Fruit fly (Drosophila melanogaster) whole organism: ENCODE results near the gene CG12713.

ENCODE experiments used
- CG8478 ChIP-seq: fragments of >200 bp; optimal IDR thresholded peaks from 2 replicates; lab custom pipeline; 2018; ENCODE audit warnings: inconsistent platforms
- Dll ChIP-seq: fragments of >200 bp; optimal IDR thresholded peaks from 2 replicates; lab custom pipeline; 2017
- EcR ChIP-seq, 2 experiments: fragments of >200 bp; optimal IDR thresholded peaks; 2 replicates each; lab custom pipeline; 2017; ENCODE audit warnings: missing biosample characterization in 2 of 2, missing genetic modification characterization in 2 of 2, missing genetic modification reagents in 2 of 2
- pan ChIP-seq: fragments of >200 bp; optimal IDR thresholded peaks from 2 replicates; lab custom pipeline; 2017
- psq ChIP-seq: fragments of >200 bp; optimal IDR thresholded peaks from 2 replicates; lab custom pipeline; 2017
- usp ChIP-seq: fragments of >200 bp; optimal IDR thresholded peaks from 2 replicates; lab custom pipeline; 2017; ENCODE audit warnings: missing biosample characterization, missing genetic modification characterization, mixed read lengths

CG12713 gene

DNA sequence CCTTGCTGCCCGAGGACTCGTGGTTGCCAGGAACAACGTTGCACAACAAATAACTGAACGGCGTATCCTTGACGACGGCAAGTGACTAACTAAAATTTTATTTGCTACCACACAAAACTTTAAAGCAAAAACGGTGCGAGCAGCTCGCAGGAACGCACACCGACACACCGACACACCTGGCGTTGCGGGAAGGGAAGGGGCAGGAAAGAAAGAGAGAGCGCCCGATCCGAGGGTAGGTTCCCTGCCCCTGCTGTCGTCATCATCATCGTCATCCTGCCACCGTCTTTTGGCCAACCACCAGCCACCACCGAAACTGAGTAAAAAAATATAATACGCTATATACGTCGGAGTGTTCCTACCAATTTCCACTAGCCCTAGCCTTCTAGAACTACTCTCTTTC is 11.7 kb downstream of the CG12713 start, which contains the start of gene meru:
TSS of gene meru (minus strand) at position 101 of the 400 bp plus-strand sequence.
- TF ChIP-seq EcR (GFP tag; optimal IDR thresholded peaks at IDR 0.05; lab: Kevin White, UChicago) = no peak
- no peak for TF ChIP-seq CG8478 (lab: Kevin White, UChicago)
- TF ChIP-seq pan (lab: Kevin White, UChicago) = no peak
- TF ChIP-seq Dll (lab: Kevin White, UChicago) = no peak
- TF ChIP-seq usp (GFP tag; lab: Kevin White, UChicago) = no peak
- TF ChIP-seq psq (lab: Kevin White, UChicago) = no peak

DNA sequence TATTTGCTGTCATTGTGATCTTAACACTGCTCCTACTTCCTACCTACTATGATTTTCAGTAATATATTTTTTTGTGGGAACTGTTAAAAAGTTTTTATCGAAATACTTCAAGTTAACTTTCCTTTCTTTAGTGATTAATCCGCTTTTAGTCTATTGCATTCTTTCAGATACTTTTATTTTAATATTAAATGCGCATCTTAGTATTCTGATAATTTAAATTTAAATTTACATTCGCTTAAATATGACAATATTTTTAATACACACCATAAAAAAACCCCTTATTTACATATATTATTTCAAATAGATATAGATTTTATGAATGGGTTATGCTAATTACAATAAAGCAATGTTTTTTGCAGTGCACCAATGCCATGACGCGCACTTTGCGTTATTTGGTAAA is 12.3 kb downstream of the CG12713 start:
- TF ChIP-seq EcR (GFP tag; optimal IDR thresholded peaks at IDR 0.05; lab: Kevin White, UChicago) = no peak

DNA sequence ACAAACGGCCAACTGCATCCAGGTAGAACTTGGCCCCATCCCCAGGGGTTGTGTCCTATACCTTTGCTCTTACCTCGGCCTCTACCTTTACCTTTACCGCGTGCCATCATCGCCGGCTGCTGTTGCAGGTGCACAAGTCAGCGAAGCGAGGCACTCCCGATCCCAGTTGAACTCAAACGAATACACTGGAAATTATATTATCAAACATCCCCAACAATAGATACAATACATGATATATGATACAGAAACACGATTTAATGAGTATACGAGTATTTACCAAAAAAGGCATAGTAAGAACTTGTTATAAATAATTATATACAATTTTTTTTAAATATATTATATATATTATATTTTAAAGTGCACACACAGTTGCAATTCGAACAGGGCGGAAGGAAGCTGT is 15.0 kb downstream of the CG12713 start:
- no peak for TF ChIP-seq psq (lab: Kevin White, UChicago)
- TF ChIP-seq EcR (GFP tag; optimal IDR thresholded peaks at IDR 0.05; lab: Kevin White, UChicago) = no peak
- TF ChIP-seq CG8478 (lab: Kevin White, UChicago) = no peak
- no peak for TF ChIP-seq usp (GFP tag; lab: Kevin White, UChicago)
- no peak for TF ChIP-seq pan (lab: Kevin White, UChicago)
- no peak for TF ChIP-seq Dll (lab: Kevin White, UChicago)

DNA sequence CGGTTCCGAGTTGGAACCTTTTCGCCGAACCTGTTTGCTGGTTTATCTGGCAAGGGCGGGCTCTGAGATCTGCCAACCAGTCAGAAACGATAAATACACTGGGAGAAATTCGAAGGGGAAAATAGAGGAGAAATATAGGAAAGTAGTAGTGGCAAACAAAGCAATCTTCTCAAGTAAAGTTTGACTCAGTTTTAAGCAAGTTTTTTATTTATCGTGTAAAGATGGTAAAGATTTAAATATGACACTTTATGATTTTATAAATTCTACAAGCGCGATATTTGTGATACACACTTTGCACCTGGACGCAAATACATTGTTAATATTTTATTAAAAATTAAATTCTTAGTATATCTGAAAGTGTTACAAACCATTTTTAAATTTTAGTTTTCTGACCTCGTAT is 15.4 kb downstream of the CG12713 start:
- TF ChIP-seq usp (GFP tag; lab: Kevin White, UChicago) (no peak), CG8478 (lab: Kevin White, UChicago) (no peak), psq (lab: Kevin White, UChicago) (no peak), EcR (GFP tag; optimal IDR thresholded peaks at IDR 0.05; lab: Kevin White, UChicago) (no peak), Dll (lab: Kevin White, UChicago) (no peak), pan (lab: Kevin White, UChicago) (no peak)

DNA sequence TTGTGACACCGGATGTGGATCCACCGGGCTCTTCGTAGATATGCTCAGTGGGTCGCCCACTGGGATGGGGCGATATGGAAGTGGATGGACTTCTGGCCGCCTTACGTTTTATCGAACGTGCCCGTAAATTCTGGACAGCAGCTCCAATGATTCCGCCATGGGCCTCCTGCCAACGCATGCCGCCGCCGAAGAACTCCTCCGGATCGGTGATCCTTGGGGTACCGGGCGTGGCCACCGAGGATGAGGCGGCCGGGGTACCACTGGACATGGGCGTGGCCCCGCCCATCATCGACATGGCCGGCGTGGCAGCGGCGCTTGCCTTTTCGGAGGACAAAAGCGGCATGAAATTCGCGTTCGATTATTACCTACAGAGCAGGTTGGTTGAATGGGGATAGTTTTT is 23.8 kb downstream of the CG12713 start:
- TF ChIP-seq Dll (lab: Kevin White, UChicago) (no peak), usp (GFP tag; lab: Kevin White, UChicago) (no peak), CG8478 (lab: Kevin White, UChicago) (no peak), psq (lab: Kevin White, UChicago) (no peak), pan (lab: Kevin White, UChicago) (no peak), EcR (GFP tag; optimal IDR thresholded peaks at IDR 0.05; lab: Kevin White, UChicago) (no peak)

DNA sequence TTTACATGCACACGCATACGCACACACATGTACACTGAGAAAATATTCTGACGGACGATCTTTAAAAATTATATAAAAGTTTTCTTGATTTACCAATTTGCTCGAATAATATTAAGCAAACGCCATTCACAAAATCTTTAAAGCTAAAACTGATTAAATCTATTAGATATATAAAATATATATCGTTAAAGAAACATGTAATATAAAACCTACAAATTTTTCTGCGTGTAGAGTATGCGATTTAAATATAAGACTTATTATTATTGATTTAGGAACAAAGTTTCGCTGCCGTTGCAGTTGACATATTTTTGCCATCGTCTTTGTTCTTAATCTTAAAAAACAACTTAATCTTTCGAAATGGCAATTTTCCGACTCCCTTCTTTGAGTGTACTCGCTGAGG is 45.3 kb downstream of the CG12713 start:
- TF ChIP-seq Dll (lab: Kevin White, UChicago) = no peak
- TF ChIP-seq psq (lab: Kevin White, UChicago) = no peak
- TF ChIP-seq pan (lab: Kevin White, UChicago) = no peak
- TF ChIP-seq usp (GFP tag; lab: Kevin White, UChicago) = no peak
- no peak for TF ChIP-seq CG8478 (lab: Kevin White, UChicago)
